Worm (Caenorhabditis elegans) whole organism, L3 larva: ENCODE measurements around the gene nhr-37.

Experiments used
- aly-2 ChIP-seq: fragments of 150-350 bp; optimal IDR thresholded peaks from 2 replicates; lab custom pipeline; 2014; ENCODE audit warnings: missing biosample characterization, missing genetic modification characterization
- egl-27 ChIP-seq: sonication (generic microtip); optimal IDR thresholded peaks from 4 replicates; lab custom pipeline; 2017; ENCODE audit warnings: missing biosample characterization, missing genetic modification reagents, missing genetic modification characterization
- nhr-237 ChIP-seq: fragments of 150-350 bp; optimal IDR thresholded peaks from 2 replicates; lab custom pipeline; 2014; ENCODE audit warnings: missing biosample characterization, missing genetic modification characterization
- pha-4 ChIP-seq: fragments of 150-350 bp; optimal IDR thresholded peaks from 2 replicates; lab custom pipeline; 2014; ENCODE audit warnings: missing biosample characterization, missing genetic modification reagents, missing genetic modification characterization
- unc-62 ChIP-seq: fragments of 150-350 bp; sonication (generic microtip); optimal IDR thresholded peaks from 4 replicates; lab custom pipeline; 2014; ENCODE audit warnings: missing biosample characterization, missing genetic modification reagents, missing genetic modification characterization

DNA sequence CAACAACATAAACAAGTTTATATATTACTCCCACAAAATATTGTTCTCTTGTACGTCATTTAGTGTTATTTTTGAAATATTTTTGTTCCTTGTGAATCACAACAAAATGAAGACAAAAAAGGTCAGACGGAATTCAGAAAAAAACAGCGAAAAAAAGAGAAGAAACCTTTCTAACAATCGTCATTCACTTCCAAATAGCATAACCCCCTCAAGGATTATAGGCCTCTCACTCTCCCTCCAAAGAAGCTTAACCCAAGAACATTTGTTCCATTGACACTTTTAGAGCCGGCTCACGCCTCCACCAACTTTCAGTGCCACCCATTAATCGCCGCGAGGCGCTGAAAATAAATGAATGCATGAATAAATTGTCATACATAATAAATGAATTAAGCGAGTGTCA, 37.5 kb downstream of the nhr-37 start:
- TF ChIP-seq pha-4 (tag; lab: Kevin White, UChicago): no peak
- no peak for TF ChIP-seq egl-27 (tag; lab: Kevin White, UChicago)
- no peak for TF ChIP-seq nhr-237 (tag; lab: Kevin White, UChicago)
- no peak for TF ChIP-seq unc-62 (GFP tag; lab: Kevin White, UChicago)
- no peak for TF ChIP-seq aly-2
